Worm (Caenorhabditis elegans) whole organism, young adult: ENCODE data around the gene K02E11.3.

Experiments
- B0019.2 ChIP-seq: fragments of 200-800 bp; sonication (Bioruptor generic); conservative IDR thresholded peaks from 2 replicates; pipeline ENCODE4 v1.3.6; 2022; ENCODE audit warnings: missing genetic modification reagents, missing genetic modification characterization, missing compliant biosample characterization
- C17E4.6 ChIP-seq: fragments of 200-800 bp; sonication (Bioruptor generic); IDR thresholded peaks from 2 replicates; pipeline ENCODE4 v1.3.6; 2022; ENCODE audit warnings: missing genetic modification reagents, missing genetic modification characterization, missing compliant biosample characterization
- F33H1.4 ChIP-seq: fragments of 200-800 bp; sonication (Bioruptor generic); IDR thresholded peaks from 2 replicates; pipeline ENCODE4 v1.3.6; 2022; ENCODE audit warnings: missing genetic modification reagents, missing genetic modification characterization, missing compliant biosample characterization
- F39B2.1 ChIP-seq: fragments of 200-800 bp; sonication (Bioruptor generic); IDR thresholded peaks from 2 replicates; pipeline ENCODE4 v1.3.6; 2022; ENCODE audit warnings: missing genetic modification reagents, missing genetic modification characterization, missing compliant biosample characterization
- F57C9.4 ChIP-seq: sonication (generic microtip); optimal IDR thresholded peaks from 2 replicates; lab custom pipeline; 2017; ENCODE audit warnings: mild to moderate bottlenecking, missing genetic modification characterization, missing compliant biosample characterization
- Y53G8AR.9 ChIP-seq: fragments of 200-800 bp; sonication (Bioruptor generic); conservative IDR thresholded peaks from 2 replicates; pipeline ENCODE4 v1.3.6; 2022; ENCODE audit warnings: missing genetic modification reagents, missing genetic modification characterization, missing compliant biosample characterization
- Y79H2A.3 ChIP-seq: fragments of 200-800 bp; sonication (Bioruptor generic); conservative IDR thresholded peaks from 2 replicates; pipeline ENCODE4 v1.3.6; 2022; ENCODE audit warnings: missing genetic modification reagents, missing genetic modification characterization, missing compliant biosample characterization
- aptf-2 ChIP-seq: fragments of 200-800 bp; sonication (Bioruptor generic); conservative IDR thresholded peaks from 2 replicates; pipeline ENCODE4 v1.3.6; 2022; ENCODE audit warnings: missing genetic modification reagents, missing genetic modification characterization, missing compliant biosample characterization
- aptf-3 ChIP-seq: fragments of 200-800 bp; sonication (Bioruptor generic); IDR thresholded peaks from 2 replicates; pipeline ENCODE4 v1.3.6; 2022; ENCODE audit warnings: missing genetic modification characterization, missing compliant biosample characterization
- athp-1 ChIP-seq: sonication (generic microtip); optimal IDR thresholded peaks from 2 replicates; lab custom pipeline; 2017; ENCODE audit warnings: mild to moderate bottlenecking, missing genetic modification characterization, missing compliant biosample characterization
- attf-3 ChIP-seq: fragments of 200-800 bp; sonication (Bioruptor generic); conservative IDR thresholded peaks from 2 replicates; pipeline ENCODE4 v1.3.6; 2022; ENCODE audit warnings: missing genetic modification reagents, missing genetic modification characterization, missing compliant biosample characterization
- bed-2 ChIP-seq: fragments of 200-800 bp; sonication (Bioruptor generic); IDR thresholded peaks from 2 replicates; pipeline ENCODE4 v1.3.6; 2022; ENCODE audit warnings: missing genetic modification reagents, missing genetic modification characterization, missing compliant biosample characterization
- cebp-2 ChIP-seq: fragments of 200-800 bp; sonication (Bioruptor generic); IDR thresholded peaks from 2 replicates; pipeline ENCODE4 v1.3.6; 2022; ENCODE audit warnings: missing genetic modification characterization, missing compliant biosample characterization
- ceh-79 ChIP-seq: sonication (generic microtip); optimal IDR thresholded peaks from 2 replicates; lab custom pipeline; 2017; ENCODE audit warnings: mild to moderate bottlenecking, missing genetic modification characterization, missing compliant biosample characterization
- ceh-91 ChIP-seq: fragments of 200-800 bp; sonication (Bioruptor generic); IDR thresholded peaks from 2 replicates; pipeline ENCODE4 v1.3.6; 2022; ENCODE audit warnings: missing genetic modification reagents, missing genetic modification characterization, missing compliant biosample characterization
- dox-1 ChIP-seq: fragments of 200-800 bp; sonication (Bioruptor generic); IDR thresholded peaks from 2 replicates; pipeline ENCODE4 v1.3.6; 2022; ENCODE audit warnings: missing genetic modification reagents, missing genetic modification characterization, missing compliant biosample characterization
- dpl-1 ChIP-seq: fragments of 150-350 bp; optimal IDR thresholded peaks from 2 replicates; lab custom pipeline; 2014; ENCODE audit warnings: missing biosample characterization, missing genetic modification reagents, missing genetic modification characterization
- egl-18 ChIP-seq: fragments of 200-800 bp; sonication (Bioruptor generic); IDR thresholded peaks from 2 replicates; pipeline ENCODE4 v1.3.6; 2022; ENCODE audit warnings: missing genetic modification reagents, missing genetic modification characterization, missing compliant biosample characterization
- egl-44 ChIP-seq: fragments of 200-800 bp; sonication (Bioruptor generic); IDR thresholded peaks from 2 replicates; pipeline ENCODE4 v1.3.6; 2022; ENCODE audit warnings: missing genetic modification reagents, missing genetic modification characterization, missing compliant biosample characterization
- ets-4 ChIP-seq: fragments of 200-800 bp; sonication (Bioruptor generic); optimal IDR thresholded peaks from 2 replicates; lab custom pipeline; 2018; ENCODE audit warnings: mild to moderate bottlenecking, missing genetic modification characterization, missing compliant biosample characterization
- fkh-3 ChIP-seq: sonication (generic microtip); optimal IDR thresholded peaks from 2 replicates; lab custom pipeline; 2016; ENCODE audit warnings: mild to moderate bottlenecking, missing genetic modification characterization, missing compliant biosample characterization
- gei-17 ChIP-seq: fragments of 200-800 bp; sonication (Bioruptor generic); optimal IDR thresholded peaks from 2 replicates; lab custom pipeline; 2018; ENCODE audit warnings: mild to moderate bottlenecking, missing genetic modification characterization, missing compliant biosample characterization
- him-1 ChIP-seq: sonication (generic microtip); optimal IDR thresholded peaks from 2 replicates; lab custom pipeline; 2016; ENCODE audit warnings: missing genotype, missing genetic modification reagents, missing genetic modification characterization, missing compliant biosample characterization
- hlh-12 ChIP-seq: sonication (generic microtip); optimal IDR thresholded peaks from 2 replicates; lab custom pipeline; 2016; ENCODE audit warnings: missing genetic modification characterization, missing compliant biosample characterization
- hmg-1.2 ChIP-seq: fragments of 200-800 bp; sonication (Bioruptor generic); IDR thresholded peaks from 2 replicates; pipeline ENCODE4 v1.3.6; 2022; ENCODE audit warnings: missing genetic modification reagents, missing genetic modification characterization, missing compliant biosample characterization
- hmg-20 ChIP-seq: fragments of 200-800 bp; sonication (Bioruptor generic); IDR thresholded peaks from 2 replicates; pipeline ENCODE4 v1.3.6; 2022; ENCODE audit warnings: missing genetic modification reagents, missing genetic modification characterization, missing compliant biosample characterization
- lin-35 ChIP-seq, 3 experiments: fragments of 150-350 bp in 2 of 3; sonication (generic microtip) in 1 of 3; optimal IDR thresholded peaks; 2 replicates each; lab custom pipeline; 2014 to 2018; ENCODE audit warnings: missing biosample characterization in 3 of 3, missing genetic modification characterization in 3 of 3, missing genetic modification reagents in 3 of 3
- lin-40 ChIP-seq: sonication (generic microtip); optimal IDR thresholded peaks from 2 replicates; lab custom pipeline; 2016; ENCODE audit warnings: missing genetic modification characterization, mild to moderate bottlenecking, missing compliant biosample characterization, missing genotype, missing genetic modification reagents
- lir-1 ChIP-seq: fragments of 200-800 bp; sonication (Bioruptor generic); conservative IDR thresholded peaks from 2 replicates; pipeline ENCODE4 v1.3.6; 2022; ENCODE audit warnings: missing genetic modification reagents, missing genetic modification characterization, missing compliant biosample characterization
- lsy-27 ChIP-seq: sonication (generic microtip); optimal IDR thresholded peaks from 2 replicates; lab custom pipeline; 2017; ENCODE audit warnings: missing genetic modification characterization, mild to moderate bottlenecking, missing compliant biosample characterization, antibody characterized with exemption, missing genotype, borderline replicate concordance; ENCODE audit not compliant: insufficient read depth
- madf-10 ChIP-seq: sonication (generic microtip); optimal IDR thresholded peaks from 2 replicates; lab custom pipeline; 2016; ENCODE audit warnings: mild to moderate bottlenecking, missing genetic modification characterization, missing compliant biosample characterization
- mes-4 ChIP-seq: sonication (generic microtip); optimal IDR thresholded peaks from 2 replicates; lab custom pipeline; 2016; ENCODE audit warnings: missing genotype, missing genetic modification characterization, missing compliant biosample characterization
- mxl-1 ChIP-seq: sonication (generic microtip); optimal IDR thresholded peaks from 2 replicates; lab custom pipeline; 2016; ENCODE audit warnings: missing genetic modification characterization, missing compliant biosample characterization
- nhr-120 ChIP-seq: fragments of 200-800 bp; sonication (Bioruptor generic); IDR thresholded peaks from 2 replicates; pipeline ENCODE4 v1.3.6; 2022; ENCODE audit warnings: missing genetic modification characterization, missing compliant biosample characterization
- nhr-27 ChIP-seq: fragments of 200-800 bp; sonication (Bioruptor generic); optimal IDR thresholded peaks from 2 replicates; lab custom pipeline; 2018; ENCODE audit warnings: mild to moderate bottlenecking, missing genetic modification characterization, moderate library complexity, missing compliant biosample characterization
- rec-8 ChIP-seq, 2 experiments: sonication (generic microtip); optimal IDR thresholded peaks; 2 replicates each; lab custom pipeline; 2016; ENCODE audit warnings: mild to moderate bottlenecking in 2 of 2, missing genetic modification characterization in 2 of 2, missing genetic modification reagents in 2 of 2, missing genotype in 2 of 2, missing biosample characterization in 1 of 2, missing compliant biosample characterization in 1 of 2, moderate library complexity in 1 of 2
- rpc-1 ChIP-seq, 2 experiments: fragments of 150-350 bp in 1 of 2; sonication (generic microtip) in 1 of 2; optimal IDR thresholded peaks; 2 replicates each; lab custom pipeline; 2014 to 2018; ENCODE audit warnings: missing biosample characterization in 1 of 2, missing genetic modification characterization in 1 of 2, missing genetic modification reagents in 1 of 2, missing genotype in 1 of 2
- sea-2 ChIP-seq: fragments of 200-800 bp; sonication (Bioruptor generic); IDR thresholded peaks from 2 replicates; pipeline ENCODE4 v1.3.6; 2022; ENCODE audit warnings: missing genetic modification characterization, missing compliant biosample characterization
- snpc-1.1 ChIP-seq: sonication (generic microtip); optimal IDR thresholded peaks from 2 replicates; lab custom pipeline; 2017; ENCODE audit warnings: missing genetic modification characterization, mild to moderate bottlenecking, missing compliant biosample characterization, antibody characterized with exemption, moderate library complexity, missing genotype, missing genetic modification reagents; ENCODE audit not compliant: insufficient read depth
- snpc-1.3 ChIP-seq: sonication (generic microtip); optimal IDR thresholded peaks from 2 replicates; lab custom pipeline; 2017; ENCODE audit warnings: missing genetic modification characterization, mild to moderate bottlenecking, missing compliant biosample characterization, antibody characterized with exemption, moderate library complexity, missing genotype, missing genetic modification reagents; ENCODE audit not compliant: insufficient read depth
- snpc-4 ChIP-seq, 5 experiments: fragments of 150-350 bp in 1 of 5; sonication (generic microtip) in 4 of 5; optimal IDR thresholded peaks; 2 replicates each; lab custom pipeline; 2014 to 2018; ENCODE audit warnings: missing genetic modification characterization in 5 of 5, missing biosample characterization in 3 of 5, antibody characterized with exemption in 2 of 5, mild to moderate bottlenecking in 2 of 5, missing compliant biosample characterization in 2 of 5, missing genotype in 2 of 5, moderate library complexity in 2 of 5, missing genetic modification reagents in 1 of 5
- somi-1 ChIP-seq: fragments of 200-800 bp; sonication (Bioruptor generic); optimal IDR thresholded peaks from 2 replicates; lab custom pipeline; 2018; ENCODE audit warnings: mild to moderate bottlenecking, missing genetic modification characterization, missing compliant biosample characterization
- tbx-9 ChIP-seq: sonication (generic microtip); optimal IDR thresholded peaks from 2 replicates; lab custom pipeline; 2016; ENCODE audit warnings: borderline replicate concordance, missing genetic modification characterization, inconsistent platforms, missing compliant biosample characterization
- xnd-1 ChIP-seq: sonication (generic microtip); optimal IDR thresholded peaks from 2 replicates; lab custom pipeline; 2016; ENCODE audit warnings: missing genotype, missing genetic modification reagents, missing genetic modification characterization, missing compliant biosample characterization
- ztf-18 ChIP-seq: sonication (generic microtip); optimal IDR thresholded peaks from 2 replicates; lab custom pipeline; 2016; ENCODE audit warnings: missing genotype, mild to moderate bottlenecking, missing genetic modification characterization, missing compliant biosample characterization
- ztf-22 ChIP-seq: fragments of 200-800 bp; sonication (Bioruptor generic); optimal IDR thresholded peaks from 2 replicates; lab custom pipeline; 2018; ENCODE audit warnings: mild to moderate bottlenecking, missing genetic modification characterization, moderate library complexity, missing compliant biosample characterization
- ztf-26 ChIP-seq: sonication (generic microtip); optimal IDR thresholded peaks from 2 replicates; lab custom pipeline; 2017; ENCODE audit warnings: missing genetic modification characterization, missing compliant biosample characterization
- ztf-28 ChIP-seq: fragments of 200-800 bp; sonication (Bioruptor generic); IDR thresholded peaks from 2 replicates; pipeline ENCODE4 v1.3.6; 2022; ENCODE audit warnings: missing genetic modification reagents, missing genetic modification characterization, missing compliant biosample characterization

Gene K02E11.3

ce11 chrV:14200086-14200485 lies 46.6 kb downstream of the K02E11.3 start (continued):
- no peak for TF ChIP-seq rpc-1 (optimal IDR thresholded peaks at IDR 0.05; lab: Kevin White, UChicago)
- no peak for TF ChIP-seq rpc-1 (tag; optimal IDR thresholded peaks at IDR 0.05; lab: Kevin White, UChicago)
- 0 out of 2 replicates have a peak, but pooled peaks have one; percentile 27 for TF ChIP-seq Y53G8AR.9 (GFP tag; lab: Robert Waterston, UW)
- no peak for TF ChIP-seq xnd-1 (tag; lab: Kevin White, UChicago)
- peak; percentile 41 for TF ChIP-seq athp-1 (tag; lab: Kevin White, UChicago)
- TF ChIP-seq C17E4.6 (GFP tag; lab: Robert Waterston, UW), result no peak
- peak; percentile 45 for TF ChIP-seq ets-4
- TF ChIP-seq egl-44 (GFP tag; lab: Robert Waterston, UW), result no peak
- TF ChIP-seq lir-1, result peak; percentile 20; the same call in 1 of the 2 replicates
- TF ChIP-seq madf-10 (tag; lab: Kevin White, UChicago), result peak; percentile 77
- TF ChIP-seq ztf-28, result no peak
- TF ChIP-seq mxl-1 (tag; lab: Kevin White, UChicago), result no peak
- no peak for TF ChIP-seq sea-2
- peak; percentile 82 for TF ChIP-seq ztf-22 (GFP tag; lab: Kevin White, UChicago)
- TF ChIP-seq snpc-1.3 (tag; lab: Kevin White, UChicago), result peak; percentile 29
- TF ChIP-seq ztf-18 (tag; lab: Kevin White, UChicago), result peak; percentile 77
- TF ChIP-seq dpl-1 (GFP tag; lab: Kevin White, UChicago), result no peak
- no peak for TF ChIP-seq snpc-1.1
- TF ChIP-seq Y79H2A.3 (GFP tag; lab: Robert Waterston, UW), result no peak
- no peak for TF ChIP-seq nhr-120 (GFP tag; lab: Robert Waterston, UW)
- peak; percentile 66 for TF ChIP-seq gei-17 (GFP tag; lab: Kevin White, UChicago)
- TF ChIP-seq lin-35 (GFP tag; optimal IDR thresholded peaks at IDR 0.05; lab: Kevin White, UChicago), result peak in 1 of 3 experiments; percentile 84
- TF ChIP-seq ceh-79 (tag; lab: Kevin White, UChicago), result no peak
- no peak for TF ChIP-seq fkh-3
- no peak for TF ChIP-seq hlh-12 (tag; lab: Kevin White, UChicago)
- TF ChIP-seq F33H1.4 (GFP tag; lab: Robert Waterston, UW), result no peak
- no peak for TF ChIP-seq B0019.2 (GFP tag; lab: Robert Waterston, UW)
- no peak for TF ChIP-seq nhr-27 (tag; lab: Kevin White, UChicago)
- TF ChIP-seq aptf-2, result no peak
- no peak for TF ChIP-seq rec-8 (tag; optimal IDR thresholded peaks at IDR 0.05; lab: Kevin White, UChicago)
- no peak for TF ChIP-seq F39B2.1
- TF ChIP-seq ceh-91 (GFP tag; lab: Robert Waterston, UW), result no peak
- TF ChIP-seq hmg-1.2 (GFP tag; lab: Robert Waterston, UW), result peak; percentile 96
- TF ChIP-seq him-1 (tag; lab: Kevin White, UChicago), result no peak
- no peak for TF ChIP-seq lsy-27 (tag; lab: Kevin White, UChicago)
- TF ChIP-seq cebp-2, result no peak

- no peak for TF ChIP-seq C17E4.6 (GFP tag; lab: Robert Waterston, UW)
- TF ChIP-seq lin-40, result peak; percentile 31
- no peak for TF ChIP-seq attf-3 (GFP tag; lab: Robert Waterston, UW)
- TF ChIP-seq tbx-9, result no peak
- no peak for TF ChIP-seq egl-18 (GFP tag; lab: Robert Waterston, UW)
- no peak for TF ChIP-seq somi-1
- TF ChIP-seq cebp-2, result 0 out of 2 replicates have a peak, but pooled peaks have one; percentile 16
- no peak for TF ChIP-seq dox-1 (GFP tag; lab: Robert Waterston, UW)
- no peak for TF ChIP-seq ztf-26 (tag; lab: Kevin White, UChicago)
- TF ChIP-seq lin-35 (GFP tag; optimal IDR thresholded peaks at IDR 0.05; lab: Kevin White, UChicago), result no peak
- TF ChIP-seq hmg-20 (GFP tag; lab: Robert Waterston, UW), result no peak
- TF ChIP-seq F57C9.4 (tag; lab: Kevin White, UChicago), result no peak
- no peak for TF ChIP-seq mes-4 (tag; lab: Kevin White, UChicago)
- TF ChIP-seq aptf-3 (GFP tag; lab: Robert Waterston, UW), result no peak
- TF ChIP-seq bed-2 (GFP tag; lab: Robert Waterston, UW), result no peak
- TF ChIP-seq snpc-4 (GFP tag; optimal IDR thresholded peaks at IDR 0.05; lab: Kevin White, UChicago), result no peak
- no peak for TF ChIP-seq snpc-4 (tag; optimal IDR thresholded peaks at IDR 0.05; lab: Kevin White, UChicago)
Measured at ce11 chrV:14197651-14198050, 49.0 kb downstream of the K02E11.3 start.
